Worm (Caenorhabditis elegans) whole organism, early embryonic: Measurements from ENCODE around the gene prcc-1.

Experiments
- B0310.2 ChIP-seq: sonication (generic microtip); optimal IDR thresholded peaks from 2 replicates; lab custom pipeline; 2016; ENCODE audit warnings: mild to moderate bottlenecking, missing genetic modification characterization, missing compliant biosample characterization
- F13C5.2 ChIP-seq: sonication (generic microtip); optimal IDR thresholded peaks from 2 replicates; lab custom pipeline; 2017; ENCODE audit warnings: mild to moderate bottlenecking, missing genetic modification characterization, inconsistent platforms, missing compliant biosample characterization
- aly-1 ChIP-seq: sonication (generic microtip); optimal IDR thresholded peaks from 2 replicates; lab custom pipeline; 2016; ENCODE audit warnings: missing genetic modification characterization, missing compliant biosample characterization
- ama-1 ChIP-seq: fragments of 150-350 bp; optimal IDR thresholded peaks from 2 replicates; lab custom pipeline; 2014
- ceh-13 ChIP-seq: fragments of 200-800 bp; sonication (Bioruptor generic); optimal IDR thresholded peaks from 2 replicates; lab custom pipeline; 2018; ENCODE audit warnings: mild to moderate bottlenecking, missing genetic modification characterization, missing compliant biosample characterization
- ceh-36 ChIP-seq: sonication (generic microtip); optimal IDR thresholded peaks from 2 replicates; lab custom pipeline; 2016; ENCODE audit warnings: missing genetic modification characterization, inconsistent platforms, missing compliant biosample characterization
- ets-7 ChIP-seq: sonication (generic microtip); optimal IDR thresholded peaks from 2 replicates; lab custom pipeline; 2016; ENCODE audit warnings: missing genotype, missing genetic modification characterization, missing compliant biosample characterization
- flt-1 ChIP-seq: fragments of 200-800 bp; sonication (Bioruptor generic); IDR thresholded peaks from 2 replicates; pipeline ENCODE4 v1.3.6; 2022; ENCODE audit warnings: missing genetic modification characterization, missing compliant biosample characterization
- hmbx-1 ChIP-seq: sonication (generic microtip); optimal IDR thresholded peaks from 2 replicates; lab custom pipeline; 2016; ENCODE audit warnings: mild to moderate bottlenecking, missing genetic modification characterization, missing compliant biosample characterization
- hmg-4 ChIP-seq: fragments of 200-800 bp; sonication (Bioruptor generic); optimal IDR thresholded peaks from 2 replicates; lab custom pipeline; 2018; ENCODE audit warnings: mild to moderate bottlenecking, missing genetic modification characterization, missing compliant biosample characterization
- hnd-1 ChIP-seq: sonication (generic microtip); optimal IDR thresholded peaks from 2 replicates; lab custom pipeline; 2016; ENCODE audit warnings: missing genetic modification characterization, missing compliant biosample characterization
- pes-1 ChIP-seq: fragments of 200-800 bp; sonication (Bioruptor generic); IDR thresholded peaks from 2 replicates; pipeline ENCODE4 v1.3.6; 2022; ENCODE audit warnings: missing genetic modification reagents, missing genetic modification characterization, missing compliant biosample characterization
- scrt-1 ChIP-seq: fragments of 200-800 bp; sonication (Bioruptor generic); IDR thresholded peaks from 2 replicates; pipeline ENCODE4 v1.3.6; 2022; ENCODE audit warnings: missing genetic modification characterization, missing compliant biosample characterization
- sea-1 ChIP-seq: fragments of 200-800 bp; sonication (Bioruptor generic); conservative IDR thresholded peaks from 2 replicates; pipeline ENCODE4 v1.3.6; 2022; ENCODE audit warnings: missing genetic modification characterization, missing compliant biosample characterization
- tbx-11 ChIP-seq: fragments of 200-800 bp; sonication (Bioruptor generic); IDR thresholded peaks from 2 replicates; pipeline ENCODE4 v1.3.6; 2022; ENCODE audit warnings: missing genetic modification characterization, missing compliant biosample characterization
- tbx-37 ChIP-seq: fragments of 200-800 bp; sonication (Bioruptor generic); conservative IDR thresholded peaks from 2 replicates; pipeline ENCODE4 v1.3.6; 2022; ENCODE audit warnings: missing genetic modification reagents, missing genetic modification characterization, missing compliant biosample characterization
- tra-4 ChIP-seq: sonication (generic microtip); optimal IDR thresholded peaks from 2 replicates; lab custom pipeline; 2017; ENCODE audit warnings: missing genetic modification characterization, missing compliant biosample characterization

prcc-1 gene

DNA sequence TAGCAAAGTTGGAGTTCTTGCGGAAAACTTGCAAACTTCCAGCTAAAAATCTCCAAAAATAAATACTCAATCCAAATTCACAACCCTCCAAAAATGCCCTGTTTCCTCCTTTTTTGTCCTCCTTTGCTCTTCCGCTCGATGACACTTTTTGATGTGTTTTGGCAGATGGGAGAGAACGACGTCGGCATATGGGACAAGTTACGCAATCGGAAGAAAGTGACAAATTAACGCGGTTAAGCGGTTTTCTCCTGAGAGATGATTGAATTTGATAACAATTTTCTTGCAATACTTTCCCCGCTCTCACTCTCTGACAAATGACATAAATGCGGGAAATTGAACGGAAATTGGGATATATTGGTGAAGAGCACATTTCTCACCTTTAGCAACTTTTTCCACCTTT lies 23.1 kb upstream of the prcc-1 start:
- TF ChIP-seq tra-4 (tag; lab: Kevin White, UChicago) (no peak), ama-1 (lab: Kevin White, UChicago) (no peak), tbx-37 (no peak), hnd-1 (tag; lab: Kevin White, UChicago) (no peak), hmg-4 (GFP tag; lab: Kevin White, UChicago) (no peak), tbx-11 (GFP tag; lab: Robert Waterston, UW) (no peak), sea-1 (GFP tag; lab: Robert Waterston, UW) (no peak), aly-1 (tag; lab: Kevin White, UChicago) (no peak), pes-1 (no peak), flt-1 (GFP tag; lab: Robert Waterston, UW) (no peak), B0310.2 (tag; lab: Kevin White, UChicago) (no peak), scrt-1 (GFP tag; lab: Robert Waterston, UW) (no peak), F13C5.2 (tag; lab: Kevin White, UChicago) (no peak)

DNA sequence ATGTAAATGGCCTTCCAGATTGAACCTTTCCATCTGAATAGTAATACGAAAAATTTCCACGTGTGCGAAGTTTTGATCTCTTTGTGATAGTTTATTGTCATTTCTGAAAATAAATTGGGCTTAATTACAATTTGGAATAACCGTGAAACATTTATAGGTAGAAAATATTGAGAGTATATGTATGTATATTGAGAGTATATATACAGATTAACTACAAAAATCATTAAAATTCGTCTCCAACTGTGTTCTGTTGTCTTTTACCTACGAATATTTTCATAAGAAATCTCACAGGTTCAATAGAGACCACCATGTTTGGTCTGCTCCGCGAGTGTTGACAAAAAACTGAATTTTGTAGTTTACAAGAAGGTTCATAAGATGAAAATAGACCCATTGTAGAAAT lies 19.4 kb upstream of the prcc-1 start, which contains the start of gene best-2:
best-2 (minus strand) TSS at position 101 of the 400 bp plus-strand sequence.
- no peak for TF ChIP-seq ceh-36 (tag; lab: Kevin White, UChicago)
- TF ChIP-seq ets-7 = no peak
- TF ChIP-seq hnd-1 (tag; lab: Kevin White, UChicago) = no peak
- no peak for TF ChIP-seq sea-1 (GFP tag; lab: Robert Waterston, UW)
- TF ChIP-seq ceh-13 = no peak

DNA sequence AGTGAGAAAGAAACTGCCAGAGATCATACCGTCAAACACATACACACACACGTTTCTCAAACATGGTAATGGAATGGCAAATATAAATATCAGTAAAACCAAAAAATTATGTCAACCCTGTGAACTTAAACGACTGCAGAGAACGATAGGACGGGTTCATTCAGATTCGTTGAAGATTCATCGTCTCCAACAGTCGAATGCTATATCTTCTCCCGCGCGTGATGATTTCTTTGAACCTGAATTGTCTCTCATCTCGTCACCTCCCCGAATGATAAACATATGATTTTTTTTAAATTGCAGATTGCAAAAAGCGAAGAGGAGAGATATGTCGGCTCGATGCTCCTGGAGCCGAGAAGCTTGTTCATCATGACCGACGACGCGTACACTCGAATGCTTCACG lies 17.3 kb upstream of the prcc-1 start:
- TF ChIP-seq hnd-1 (tag; lab: Kevin White, UChicago) = no peak
- no peak for TF ChIP-seq pes-1
- no peak for TF ChIP-seq ama-1 (lab: Kevin White, UChicago)
- no peak for TF ChIP-seq scrt-1 (GFP tag; lab: Robert Waterston, UW)
- TF ChIP-seq ceh-36 (tag; lab: Kevin White, UChicago) = no peak
- TF ChIP-seq flt-1 (GFP tag; lab: Robert Waterston, UW) = no peak
- no peak for TF ChIP-seq tbx-37
- no peak for TF ChIP-seq tra-4 (tag; lab: Kevin White, UChicago)

DNA sequence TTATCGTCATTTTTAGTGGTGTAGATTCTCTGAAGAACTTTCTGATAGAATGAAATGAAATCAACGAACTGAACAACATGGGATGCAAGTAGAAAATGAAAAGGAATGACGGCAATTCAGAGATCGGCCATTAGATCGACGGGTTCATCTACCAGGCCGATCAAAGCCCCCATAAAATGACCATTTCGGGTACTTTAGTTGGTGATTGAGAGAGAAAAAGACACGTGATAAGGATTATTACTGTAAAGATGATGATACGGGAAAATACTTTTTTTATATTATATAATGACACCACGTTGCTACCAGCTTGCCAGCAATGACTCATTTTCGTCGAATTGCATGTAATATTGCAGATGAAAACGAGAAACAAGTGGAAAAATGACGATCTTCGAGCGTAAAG lies 16.2 kb upstream of the prcc-1 start, which contains the start of gene best-1:
best-1 (minus strand) TSS at position 29 of the 400 bp plus-strand sequence.
- TF ChIP-seq ama-1 (lab: Kevin White, UChicago) (no peak), pes-1 (no peak), F13C5.2 (tag; lab: Kevin White, UChicago) (no peak), tra-4 (tag; lab: Kevin White, UChicago) (no peak), aly-1 (tag; lab: Kevin White, UChicago) (no peak), hmbx-1 (no peak), ets-7 (no peak), hmg-4 (GFP tag; lab: Kevin White, UChicago) (no peak), ceh-13 (no peak)

DNA sequence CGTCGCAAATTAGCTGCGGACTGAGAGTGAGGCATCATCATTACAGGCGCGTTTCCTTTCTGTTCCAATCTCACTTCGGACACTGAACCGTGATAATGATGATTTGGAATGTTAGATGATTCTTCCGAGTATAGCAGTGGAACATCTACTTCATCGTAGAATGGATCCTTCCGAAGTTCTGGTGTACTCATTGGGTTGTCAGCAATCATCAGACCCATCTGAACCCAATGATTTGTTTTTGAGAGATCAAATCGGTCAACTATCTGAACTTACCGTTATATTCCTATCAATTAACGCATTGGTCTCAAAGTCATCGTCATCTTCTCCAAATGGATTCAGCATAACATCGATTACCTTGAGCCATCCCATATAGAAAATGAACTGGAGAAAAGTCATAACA lies 14.8 kb upstream of the prcc-1 start:
- no peak for TF ChIP-seq tra-4 (tag; lab: Kevin White, UChicago)
- TF ChIP-seq sea-1 (GFP tag; lab: Robert Waterston, UW) = no peak
- no peak for TF ChIP-seq hmbx-1
- no peak for TF ChIP-seq ama-1 (lab: Kevin White, UChicago)
- TF ChIP-seq ceh-36 (tag; lab: Kevin White, UChicago) = no peak
- no peak for TF ChIP-seq hnd-1 (tag; lab: Kevin White, UChicago)
- TF ChIP-seq pes-1 = no peak
- TF ChIP-seq scrt-1 (GFP tag; lab: Robert Waterston, UW) = no peak
- TF ChIP-seq B0310.2 (tag; lab: Kevin White, UChicago) = no peak
- TF ChIP-seq ceh-13 = no peak
- no peak for TF ChIP-seq aly-1 (tag; lab: Kevin White, UChicago)
- no peak for TF ChIP-seq tbx-37

DNA sequence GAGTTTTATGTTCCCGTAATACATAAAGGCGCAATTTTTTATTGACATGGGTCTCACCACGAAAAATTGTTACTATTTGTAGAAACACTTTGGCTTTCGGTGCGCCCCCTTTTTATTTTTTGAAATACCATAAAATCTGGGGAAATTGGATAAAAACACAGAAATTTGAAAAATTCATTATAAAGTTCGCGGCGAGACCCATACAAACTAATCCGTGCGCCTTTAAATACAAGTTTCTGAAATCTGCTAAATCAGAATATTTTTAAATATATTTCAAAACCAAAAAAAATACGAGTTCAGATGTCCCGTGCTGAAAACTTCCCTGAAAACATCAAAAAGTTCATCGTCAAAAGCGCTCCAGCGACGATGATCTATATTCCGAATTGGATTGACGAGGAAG lies 13.8 kb upstream of the prcc-1 start, which contains the start of gene B0564.2:
B0564.2 (plus strand) TSS at position 301 of the 400 bp plus-strand sequence.
- TF ChIP-seq F13C5.2 (tag; lab: Kevin White, UChicago) (no peak), tbx-37 (no peak), ets-7 (no peak), B0310.2 (tag; lab: Kevin White, UChicago) (no peak), hnd-1 (tag; lab: Kevin White, UChicago) (no peak), sea-1 (GFP tag; lab: Robert Waterston, UW) (no peak), scrt-1 (GFP tag; lab: Robert Waterston, UW) (no peak), ceh-36 (tag; lab: Kevin White, UChicago) (no peak), pes-1 (no peak), hmg-4 (GFP tag; lab: Kevin White, UChicago) (no peak), hmbx-1 (no peak)

DNA sequence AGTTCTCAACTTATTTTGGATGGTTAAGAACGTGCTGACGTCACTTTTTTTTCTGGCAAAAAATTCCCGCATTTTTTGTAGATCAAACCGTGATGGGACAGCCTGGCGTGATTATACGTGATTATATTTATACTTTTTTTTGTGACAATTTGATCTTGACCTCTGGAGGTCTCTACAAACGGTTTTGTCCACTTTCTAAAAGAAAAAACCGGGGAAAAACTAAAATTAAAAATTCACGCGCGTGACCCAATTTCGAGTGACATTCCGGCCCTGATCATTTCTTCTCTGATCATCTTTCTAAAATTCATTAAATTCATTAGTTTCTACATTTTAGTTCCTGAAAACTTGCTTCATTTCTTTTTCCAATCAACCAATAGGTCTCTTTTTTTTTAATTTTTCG lies 11.3 kb upstream of the prcc-1 start, which contains the start of gene rde-11:
rde-11 (plus strand) TSS at position 301 of the 400 bp plus-strand sequence.
- TF ChIP-seq F13C5.2 (tag; lab: Kevin White, UChicago) (no peak), flt-1 (GFP tag; lab: Robert Waterston, UW) (no peak), ama-1 (lab: Kevin White, UChicago) (no peak), ceh-13 (no peak), ceh-36 (tag; lab: Kevin White, UChicago) (no peak), hmbx-1 (no peak), scrt-1 (GFP tag; lab: Robert Waterston, UW) (no peak), tbx-11 (GFP tag; lab: Robert Waterston, UW) (no peak), hmg-4 (GFP tag; lab: Kevin White, UChicago) (no peak), B0310.2 (tag; lab: Kevin White, UChicago) (no peak), sea-1 (GFP tag; lab: Robert Waterston, UW) (no peak), tbx-37 (no peak), hnd-1 (tag; lab: Kevin White, UChicago) (no peak), aly-1 (tag; lab: Kevin White, UChicago) (no peak), ets-7 (no peak)

DNA sequence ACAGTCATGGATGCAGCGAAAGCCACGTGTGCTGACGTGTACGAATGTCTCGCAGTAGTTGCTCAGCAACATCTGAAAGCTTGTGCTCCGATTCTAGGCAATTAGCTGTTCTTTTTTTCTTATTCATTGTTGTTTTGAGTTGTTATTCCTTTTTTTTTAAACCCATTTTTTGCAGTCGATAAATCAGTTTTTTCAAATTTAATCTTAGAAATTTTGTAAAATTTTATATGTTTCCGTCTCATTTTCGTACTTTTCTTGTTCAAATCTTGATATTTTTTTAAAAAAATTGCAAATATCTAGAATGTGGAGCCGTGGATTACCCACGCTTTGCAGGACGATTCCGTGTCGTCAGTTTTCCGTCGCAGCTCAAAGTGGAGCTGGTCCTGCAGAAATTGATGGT lies 6.8 kb upstream of the prcc-1 start, which contains the start of gene fask-1:
fask-1 (plus strand) TSS at position 301 of the 400 bp plus-strand sequence.
- TF ChIP-seq ceh-13 (no peak), tbx-11 (GFP tag; lab: Robert Waterston, UW) (no peak), ceh-36 (tag; lab: Kevin White, UChicago) (no peak), sea-1 (GFP tag; lab: Robert Waterston, UW) (no peak), F13C5.2 (tag; lab: Kevin White, UChicago) (no peak), hnd-1 (tag; lab: Kevin White, UChicago) (no peak), pes-1 (no peak), aly-1 (tag; lab: Kevin White, UChicago) (no peak), ama-1 (lab: Kevin White, UChicago) (no peak), tra-4 (tag; lab: Kevin White, UChicago) (no peak), B0310.2 (tag; lab: Kevin White, UChicago) (no peak)
